Fruit fly (Drosophila melanogaster): ENCODE measurements around the gene Rab1.

The Rab1 gene

DNA sequence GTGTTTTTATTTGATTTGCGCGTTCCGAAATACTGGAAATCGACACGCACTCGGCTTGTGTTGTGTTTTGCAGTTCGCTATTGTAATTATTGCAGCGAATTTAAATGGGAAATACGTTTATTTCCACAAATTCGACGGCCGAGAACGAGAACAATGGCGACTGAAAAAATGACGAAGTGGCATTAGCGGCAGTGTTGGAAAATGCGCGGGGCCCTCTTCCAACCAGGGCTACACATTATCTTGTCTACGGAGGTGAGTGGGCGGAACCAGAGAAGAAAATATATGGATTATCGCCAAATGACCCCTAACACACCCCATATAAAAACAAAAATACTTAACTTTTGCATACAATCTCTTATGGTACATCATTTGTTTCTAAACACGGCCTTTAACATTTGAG lies at the start of gene Rab1:
Gene Rab1 (minus strand): TSS at position 188 of the 400 bp plus-strand sequence.
- TF ChIP-seq CTCF (optimal IDR thresholded peaks at IDR 0.05) (no peak), CG8478 (optimal IDR thresholded peaks at IDR 0.05) (no peak)

DNA sequence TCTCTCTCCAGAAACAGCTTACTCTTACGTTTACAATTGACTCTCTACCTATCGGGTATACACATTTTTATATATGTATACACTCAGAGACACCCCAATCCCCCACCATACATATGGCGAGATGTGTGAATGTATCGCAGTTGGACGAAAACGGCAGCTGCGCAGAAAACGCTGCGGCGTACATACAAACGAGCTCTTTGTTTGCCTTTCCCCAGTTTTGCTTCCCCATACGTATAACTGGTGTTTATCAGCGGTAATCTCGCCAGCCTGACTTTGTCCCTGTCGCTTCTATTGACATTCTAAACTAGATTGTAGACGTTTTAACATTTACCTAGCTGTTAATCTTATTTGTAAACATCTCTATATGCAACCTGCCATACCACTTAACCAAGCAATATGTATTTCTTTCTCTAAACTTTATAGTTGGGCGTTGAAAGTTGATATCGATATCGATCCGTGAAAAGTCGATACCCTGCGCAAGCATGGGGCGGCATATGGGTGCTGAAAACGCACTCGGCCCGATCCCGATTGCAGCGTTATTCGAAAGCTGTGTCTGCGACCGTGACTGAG lies 28.6 kb upstream of the Rab1 start:
- TF ChIP-seq CG8478 (optimal IDR thresholded peaks at IDR 0.05) (no peak), CTCF (optimal IDR thresholded peaks at IDR 0.05) (no peak)

DNA sequence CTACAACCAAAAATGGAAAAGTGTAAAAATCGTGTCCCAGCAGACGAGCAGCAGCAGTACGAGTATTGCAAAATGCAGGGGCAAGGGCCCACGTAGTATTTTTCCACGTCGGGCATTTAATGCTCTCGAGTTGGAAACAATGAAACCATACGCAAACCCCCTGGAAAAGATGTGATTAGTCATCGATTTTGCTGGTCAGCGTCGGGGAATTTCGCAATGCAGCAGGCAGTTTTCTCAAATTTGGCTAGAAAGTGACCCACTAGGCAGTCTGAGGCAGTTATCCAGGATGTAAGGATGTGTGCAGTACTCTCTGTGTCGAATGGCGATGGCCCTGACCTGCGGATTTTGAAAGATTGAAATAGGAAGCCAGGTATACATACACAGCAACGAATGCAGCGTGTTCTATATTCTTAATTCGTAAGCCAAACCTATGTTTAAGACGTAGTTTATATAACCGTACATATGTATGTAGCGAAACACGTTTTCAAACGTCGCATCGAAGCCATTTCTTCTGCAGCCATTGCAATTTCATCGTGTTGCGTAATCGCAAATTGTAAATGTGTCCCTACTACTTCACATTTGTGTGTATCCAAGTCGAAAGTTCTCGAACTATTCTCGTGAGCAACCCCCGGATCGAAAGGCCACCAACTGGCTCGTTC lies 28.0 kb upstream of the Rab1 start:
- TF ChIP-seq CG8478 (optimal IDR thresholded peaks at IDR 0.05) (no peak), CTCF (optimal IDR thresholded peaks at IDR 0.05) (no peak)

DNA sequence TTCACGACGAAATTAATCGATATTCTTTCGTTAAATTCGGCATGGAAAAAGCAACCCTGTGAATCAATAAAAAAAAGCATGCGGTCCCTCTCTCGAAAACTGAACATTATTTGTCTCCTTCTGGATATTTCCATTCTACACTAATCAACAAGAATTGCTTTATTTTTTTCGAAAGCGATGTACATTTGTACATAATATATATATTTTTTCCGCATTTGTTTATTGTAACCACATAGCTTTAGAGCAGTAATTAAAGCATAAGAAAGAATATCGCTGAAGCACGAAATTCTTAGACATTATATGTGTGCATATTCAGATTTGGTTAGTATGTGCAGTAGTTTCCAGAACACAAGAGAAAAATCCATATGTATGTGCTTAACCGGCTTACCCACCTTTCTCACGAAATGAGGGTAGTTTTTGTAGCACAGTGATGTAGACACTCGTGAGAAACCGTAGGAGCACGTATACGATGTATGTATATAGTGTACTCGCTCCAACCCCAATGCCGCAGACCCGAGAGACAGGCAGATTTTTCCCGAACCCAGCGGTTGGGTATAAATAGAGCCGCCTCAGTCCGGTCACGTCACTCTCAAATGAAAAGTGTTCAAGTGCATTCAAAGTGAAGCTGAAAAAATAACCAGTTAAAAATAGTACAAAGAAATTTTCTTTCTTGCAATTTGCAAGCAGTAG lies 27.3 kb upstream of the Rab1 start:
- no peak for TF ChIP-seq CG8478 (optimal IDR thresholded peaks at IDR 0.05)
- TF ChIP-seq CTCF (optimal IDR thresholded peaks at IDR 0.05), result no peak

DNA sequence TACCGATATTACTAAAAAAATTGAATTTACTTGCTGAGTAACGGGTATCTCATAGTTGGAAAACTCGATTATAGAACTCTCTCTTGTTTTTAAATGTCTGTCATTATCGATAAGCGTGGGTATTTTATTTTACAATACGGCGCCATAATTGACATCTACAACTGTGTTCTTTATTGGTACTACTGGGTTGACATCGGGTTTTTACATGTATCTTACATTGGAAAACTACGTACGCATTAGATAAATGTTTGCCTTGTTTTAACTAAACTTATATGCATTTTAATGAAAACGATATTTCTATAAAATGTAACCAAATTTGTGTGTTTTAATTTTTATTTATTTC lies 26.8 kb upstream of the Rab1 start:
- TF ChIP-seq CG8478 (optimal IDR thresholded peaks at IDR 0.05) (no peak), CTCF (optimal IDR thresholded peaks at IDR 0.05) (peak; percentile 88 to 91)

DNA sequence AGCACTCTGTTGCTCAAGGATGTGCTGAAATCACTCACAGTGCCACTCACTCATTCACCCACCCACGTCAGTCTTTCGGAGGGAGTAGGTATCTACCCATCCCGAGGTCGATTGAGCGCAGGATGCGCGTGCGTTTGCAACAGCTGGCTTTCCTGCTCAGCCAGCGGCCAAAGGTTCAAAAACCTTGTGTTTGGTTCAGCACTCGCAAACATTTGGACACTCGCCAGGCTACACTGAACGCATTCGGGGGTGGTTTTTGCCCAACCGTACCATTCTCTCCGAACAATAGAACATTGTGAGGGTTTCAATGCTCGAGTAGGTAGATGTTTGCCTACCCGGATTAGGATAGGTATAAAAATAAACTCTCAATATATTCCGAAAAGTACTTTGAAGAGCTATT lies 26.1 kb upstream of the Rab1 start:
- TF ChIP-seq CTCF (optimal IDR thresholded peaks at IDR 0.05) (no peak), CG8478 (optimal IDR thresholded peaks at IDR 0.05) (no peak)

DNA sequence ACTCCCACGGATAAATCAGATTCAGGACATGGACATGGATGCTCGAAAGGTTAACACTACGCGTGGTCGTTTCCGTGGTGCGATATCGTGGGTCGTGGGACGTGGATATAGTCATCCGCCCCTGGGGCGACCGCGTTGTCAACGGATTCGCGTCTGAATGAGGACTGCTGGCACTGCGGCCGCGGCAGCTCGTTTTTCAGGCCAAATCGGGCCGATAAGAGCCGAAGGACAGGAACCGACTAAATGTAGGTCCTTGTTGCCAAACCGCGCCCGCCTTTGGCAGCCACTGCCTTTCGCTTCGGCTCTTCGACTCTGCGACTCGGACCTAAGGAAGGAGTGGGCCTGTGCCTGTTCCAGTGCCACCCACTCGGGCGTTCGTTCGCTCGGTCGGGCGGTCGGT lies 25.0 kb upstream of the Rab1 start, which contains the start of gene SIFaR:
Gene SIFaR (minus strand): TSS at position 166 of the 400 bp plus-strand sequence.
- TF ChIP-seq CG8478 (optimal IDR thresholded peaks at IDR 0.05) (no peak), CTCF (optimal IDR thresholded peaks at IDR 0.05) (no peak)

DNA sequence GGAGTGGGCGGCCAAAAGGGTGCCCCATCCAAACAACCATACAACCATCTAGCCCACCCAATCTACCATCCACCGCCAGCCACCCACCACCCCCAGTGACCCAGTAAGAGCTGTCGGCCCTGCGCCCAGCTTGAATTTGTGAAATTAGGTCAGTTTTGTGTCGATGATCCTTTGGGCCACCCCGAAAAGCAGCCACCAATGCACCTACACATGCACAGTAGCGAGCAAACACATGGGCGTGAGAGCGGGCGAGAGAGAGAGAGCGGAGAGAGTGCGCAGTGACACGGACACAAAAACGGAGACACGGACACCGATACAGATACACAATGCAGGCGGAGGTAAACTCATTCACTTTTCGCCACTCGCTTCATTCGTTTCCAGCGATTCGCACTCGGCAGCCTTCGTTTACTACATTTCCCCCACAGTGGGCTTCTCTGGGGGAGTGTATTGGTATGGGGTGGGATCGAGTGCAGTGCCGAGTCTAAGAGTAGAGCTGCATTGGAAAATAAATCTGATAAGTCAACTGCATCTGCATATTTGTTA lies 20.3 kb upstream of the Rab1 start:
- no peak for TF ChIP-seq CG8478 (optimal IDR thresholded peaks at IDR 0.05)
- no peak for TF ChIP-seq CTCF (optimal IDR thresholded peaks at IDR 0.05)

DNA sequence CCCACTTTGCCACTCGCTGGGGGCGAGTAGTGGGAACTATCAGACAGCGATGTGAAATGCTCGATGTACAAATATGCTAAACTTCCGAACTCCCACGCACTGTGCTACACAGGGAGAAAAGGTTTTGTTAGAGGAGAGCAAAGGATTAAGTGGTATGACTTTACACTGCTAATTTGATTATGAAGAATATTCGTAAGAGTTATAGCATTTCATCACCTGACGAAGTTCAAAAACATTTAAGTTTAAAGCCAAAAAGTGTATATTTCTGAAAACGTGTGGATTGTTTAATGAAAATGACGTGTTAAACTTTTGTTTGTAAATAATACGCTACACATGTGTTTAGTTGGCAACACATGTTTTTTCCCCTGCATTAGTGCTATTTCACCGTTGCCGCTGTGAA lies 19.6 kb upstream of the Rab1 start:
- TF ChIP-seq CTCF (optimal IDR thresholded peaks at IDR 0.05) (no peak), CG8478 (optimal IDR thresholded peaks at IDR 0.05) (no peak)

DNA sequence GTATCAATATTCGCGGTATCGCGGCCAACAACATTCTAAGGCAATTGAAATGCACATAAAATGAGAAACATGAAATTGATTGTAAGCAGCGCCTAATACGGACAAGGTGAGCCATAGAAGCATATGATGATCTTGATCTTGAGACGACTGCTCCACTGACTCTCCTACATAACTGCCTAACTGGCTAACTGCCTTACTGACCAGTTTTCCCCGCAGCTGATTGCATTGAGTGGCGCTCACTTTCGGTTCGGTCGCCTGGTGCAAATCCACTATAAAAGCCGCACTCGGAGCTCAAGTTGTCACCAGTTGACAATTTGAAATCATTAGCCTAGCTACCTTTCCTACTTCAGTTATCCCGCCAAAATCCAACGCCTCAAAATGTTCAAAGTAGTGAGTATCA lies 14.0 kb upstream of the Rab1 start, which contains the start of gene CG17298:
Gene CG17298 (plus strand): TSS at position 301 of the 400 bp plus-strand sequence.
- no peak for TF ChIP-seq CG8478 (optimal IDR thresholded peaks at IDR 0.05)
- TF ChIP-seq CTCF (optimal IDR thresholded peaks at IDR 0.05), result no peak

DNA sequence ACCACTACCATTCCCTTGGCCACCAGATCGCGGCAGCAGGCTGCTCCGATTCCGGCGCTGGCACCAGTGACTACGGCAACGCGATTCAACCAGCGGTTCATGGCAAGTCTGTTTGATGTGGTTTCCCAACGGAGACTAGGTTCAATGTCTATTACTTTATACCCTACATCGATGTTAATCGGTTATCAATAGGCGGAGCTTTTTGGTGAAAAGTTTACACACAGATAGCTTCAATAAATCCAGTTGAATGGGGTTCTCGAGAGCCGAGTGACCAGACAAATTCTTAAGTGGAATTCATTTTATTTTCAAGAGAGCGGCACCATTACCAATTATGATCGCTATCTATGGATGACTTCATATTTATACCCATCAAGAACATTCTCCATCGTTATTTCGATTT lies 7.3 kb upstream of the Rab1 start, which contains the start of gene CG3301:
Gene CG3301 (minus strand): TSS at position 139 of the 400 bp plus-strand sequence.
- TF ChIP-seq CTCF (optimal IDR thresholded peaks at IDR 0.05) (no peak), CG8478 (optimal IDR thresholded peaks at IDR 0.05) (no peak)

DNA sequence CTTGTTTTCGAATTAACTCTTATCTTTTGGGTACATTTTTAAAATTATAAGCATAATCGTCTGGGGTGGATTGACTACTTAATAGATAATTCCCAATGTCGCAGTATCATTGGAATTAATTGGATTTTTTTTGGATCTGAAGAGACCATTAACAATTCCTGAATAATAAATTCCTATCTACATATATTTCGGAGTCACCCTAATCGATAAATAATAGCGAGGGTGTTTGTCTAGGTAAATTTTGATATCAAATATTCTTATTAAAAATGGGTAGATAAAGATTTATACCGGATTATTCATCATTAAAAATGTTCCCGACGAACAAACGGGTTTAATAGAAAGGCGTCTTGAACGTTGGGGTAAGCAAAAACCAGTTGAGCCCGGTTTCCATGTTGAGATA lies 6.0 kb upstream of the Rab1 start:
- TF ChIP-seq CG8478 (optimal IDR thresholded peaks at IDR 0.05) (no peak), CTCF (optimal IDR thresholded peaks at IDR 0.05) (no peak)

DNA sequence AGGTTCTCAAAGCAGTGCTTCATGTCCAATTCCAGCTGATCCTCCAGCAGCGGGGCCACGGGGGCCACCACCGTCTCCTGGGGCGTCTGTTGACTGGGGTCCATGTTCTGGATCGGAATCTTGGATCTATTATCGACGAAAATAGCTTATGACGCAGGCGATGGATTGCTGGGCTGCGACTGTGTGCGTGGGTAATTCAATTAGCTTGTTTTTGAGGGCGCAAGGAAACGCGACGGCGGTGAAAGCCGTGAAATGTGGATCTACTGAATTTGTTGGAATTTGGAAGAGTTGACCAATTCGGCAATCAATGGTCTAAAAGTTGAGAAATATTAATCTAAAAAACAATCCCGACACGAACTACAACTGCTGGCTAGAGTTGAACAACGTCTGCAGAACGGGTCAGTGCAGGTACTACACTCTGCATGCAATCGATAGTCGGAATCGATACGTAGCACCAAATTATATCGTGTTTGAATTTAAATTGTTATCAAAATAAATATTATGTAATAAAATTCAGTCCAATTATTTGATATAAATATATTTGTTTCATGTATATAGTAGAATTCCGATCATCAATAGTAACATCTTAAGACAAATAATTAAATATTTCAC lies 4.7 kb upstream of the Rab1 start, which contains the start of gene CG3308:
Gene CG3308 (minus strand): TSS at position 391 of the 612 bp plus-strand sequence.
- TF ChIP-seq CG8478 (optimal IDR thresholded peaks at IDR 0.05) (no peak), CTCF (optimal IDR thresholded peaks at IDR 0.05) (peak in 1 of 2 experiments; percentile 8)

DNA sequence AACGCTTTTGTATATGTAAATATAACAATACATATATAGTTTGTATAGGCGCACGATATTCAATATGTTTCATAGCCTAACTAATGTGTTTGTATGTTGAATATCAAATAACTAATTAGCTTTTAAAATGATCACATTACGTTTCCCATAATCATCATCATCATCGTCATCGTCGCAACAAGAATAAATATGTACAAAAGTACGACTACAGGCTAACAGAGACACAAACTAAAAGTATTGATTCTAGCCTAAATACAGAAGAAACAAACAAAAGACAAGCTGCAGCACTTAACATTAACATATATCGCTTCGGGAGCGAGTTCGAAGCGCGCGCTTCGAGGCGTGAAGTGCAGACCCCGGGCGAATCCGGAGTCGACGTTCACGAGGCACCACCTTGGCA lies 2.3 kb upstream of the Rab1 start:
- TF ChIP-seq CG8478 (optimal IDR thresholded peaks at IDR 0.05) (no peak), CTCF (optimal IDR thresholded peaks at IDR 0.05) (no peak)

DNA sequence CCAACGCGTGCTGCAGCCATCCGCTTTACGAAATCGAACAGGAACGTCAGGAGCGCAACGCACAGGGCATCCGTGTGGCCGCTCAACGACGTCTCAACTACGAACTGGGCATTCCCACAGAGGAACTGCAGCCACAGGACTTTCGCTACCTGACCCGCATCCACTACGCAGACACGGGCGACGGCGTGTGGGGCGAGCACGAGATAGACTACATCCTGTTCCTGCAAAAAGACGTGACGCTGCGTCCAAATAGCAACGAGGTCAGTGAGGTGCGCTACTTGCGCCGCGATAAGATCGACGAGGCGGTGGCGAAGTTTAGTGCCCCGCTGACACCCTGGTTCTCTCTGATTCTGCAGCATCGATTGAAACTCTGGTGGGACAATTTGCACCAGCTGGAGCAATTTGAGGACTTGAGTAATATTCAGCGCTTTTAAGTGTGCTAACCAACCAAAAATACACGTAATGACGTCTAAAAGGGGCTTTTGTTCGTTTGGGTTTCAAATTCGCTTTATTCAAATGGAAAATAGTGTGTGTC lies 1.8 kb upstream of the Rab1 start:
- no peak for TF ChIP-seq CTCF (optimal IDR thresholded peaks at IDR 0.05)
- TF ChIP-seq CG8478 (optimal IDR thresholded peaks at IDR 0.05), result no peak
